Worm (Caenorhabditis elegans) whole organism, young adult: ENCODE data around the gene sqst-4.

Source experiments
- atf-7 ChIP-seq: sonication (generic microtip); optimal IDR thresholded peaks from 2 replicates; lab custom pipeline; 2017; ENCODE audit warnings: mild to moderate bottlenecking, missing genetic modification characterization, missing compliant biosample characterization
- bed-2 ChIP-seq: fragments of 200-800 bp; sonication (Bioruptor generic); IDR thresholded peaks from 2 replicates; pipeline ENCODE4 v1.3.6; 2022; ENCODE audit warnings: missing genetic modification reagents, missing genetic modification characterization, missing compliant biosample characterization
- lin-54 ChIP-seq: fragments of 200-800 bp; sonication (Bioruptor generic); optimal IDR thresholded peaks from 2 replicates; lab custom pipeline; 2018; ENCODE audit warnings: mild to moderate bottlenecking, missing genetic modification characterization, missing compliant biosample characterization
- ztf-28 ChIP-seq: fragments of 200-800 bp; sonication (Bioruptor generic); IDR thresholded peaks from 2 replicates; pipeline ENCODE4 v1.3.6; 2022; ENCODE audit warnings: missing genetic modification reagents, missing genetic modification characterization, missing compliant biosample characterization

- TF ChIP-seq ztf-28 (GFP tag; lab: Robert Waterston, UW), result no peak
- TF ChIP-seq atf-7 (tag; lab: Kevin White, UChicago), result no peak
- no peak for TF ChIP-seq bed-2 (GFP tag; lab: Robert Waterston, UW)
- no peak for TF ChIP-seq lin-54 (GFP tag; lab: Kevin White, UChicago)
These were observed 45.7 kb downstream of the sqst-4 start, which contains the start of gene cpr-2 for ce11 chrV:16534000-16534399.
